Worm (Caenorhabditis elegans) whole organism, L4 larva: ENCODE measurements around the gene pax-1.
A peak's percentile ranks its signal among the peaks of the same experiment; 100 is the strongest.

Experiments used
- F37D6.2 ChIP-seq: sonication (generic microtip); optimal IDR thresholded peaks from 2 replicates; lab custom pipeline; 2016; ENCODE audit warnings: mild to moderate bottlenecking, missing genetic modification characterization, missing compliant biosample characterization
- ZK546.5 ChIP-seq, 2 experiments: sonication (generic microtip); optimal IDR thresholded peaks; 2 replicates each; lab custom pipeline; 2017; ENCODE audit warnings: missing biosample characterization in 2 of 2, missing genetic modification characterization in 2 of 2
- aha-1 ChIP-seq: fragments of 150-350 bp; peaks from one replicate; lab custom pipeline; 2014; ENCODE audit warnings: missing biosample characterization, missing genetic modification characterization
- ceh-62 ChIP-seq: sonication (generic microtip); optimal IDR thresholded peaks from 2 replicates; lab custom pipeline; 2017; ENCODE audit warnings: missing biosample characterization, missing genetic modification characterization
- daf-16 ChIP-seq, 3 experiments: sonication (generic microtip); optimal IDR thresholded peaks; 2 replicates each; lab custom pipeline; 2016 to 2017; ENCODE audit warnings: missing genetic modification characterization in 3 of 3, missing genetic modification reagents in 3 of 3, mild to moderate bottlenecking in 2 of 3, missing compliant biosample characterization in 2 of 3, missing biosample characterization in 1 of 3, moderate library complexity in 1 of 3
- daf-19 ChIP-seq: fragments of 200-800 bp; sonication (Bioruptor generic); conservative IDR thresholded peaks from 2 replicates; pipeline ENCODE4 v1.3.6; 2022; ENCODE audit warnings: missing genetic modification characterization, missing compliant biosample characterization
- dmd-8 ChIP-seq: fragments of 200-800 bp; sonication (Bioruptor generic); IDR thresholded peaks from 2 replicates; pipeline ENCODE4 v1.3.6; 2022; ENCODE audit warnings: missing genetic modification characterization, missing compliant biosample characterization
- fos-1 ChIP-seq: fragments of 150-350 bp; optimal IDR thresholded peaks from 2 replicates; lab custom pipeline; 2014; ENCODE audit warnings: missing biosample characterization, missing genetic modification characterization
- gei-8 ChIP-seq: fragments of 200-800 bp; sonication (Bioruptor generic); optimal IDR thresholded peaks from 2 replicates; lab custom pipeline; 2018; ENCODE audit warnings: mild to moderate bottlenecking, missing genetic modification characterization, missing compliant biosample characterization
- hlh-30 ChIP-seq: sonication (generic microtip); optimal IDR thresholded peaks from 2 replicates; lab custom pipeline; 2017; ENCODE audit warnings: antibody characterized with exemption, mild to moderate bottlenecking, missing genetic modification characterization, missing compliant biosample characterization; ENCODE audit not compliant: insufficient read depth
- lin-29 ChIP-seq: fragments of 200-800 bp; sonication (Bioruptor generic); IDR thresholded peaks from 2 replicates; pipeline ENCODE4 v1.3.6; 2022; ENCODE audit warnings: missing genetic modification reagents, missing genetic modification characterization, missing compliant biosample characterization
- lin-39 ChIP-seq: fragments of 150-350 bp; optimal IDR thresholded peaks from 2 replicates; lab custom pipeline; 2014; ENCODE audit warnings: missing biosample characterization, missing genetic modification reagents, missing genetic modification characterization
- lsy-2 ChIP-seq, 2 experiments: fragments of 150-350 bp in 1 of 2; sonication (generic microtip) in 1 of 2; optimal IDR thresholded peaks; 2 replicates each; lab custom pipeline; 2014 to 2017; ENCODE audit warnings: missing biosample characterization in 2 of 2, missing genetic modification characterization in 2 of 2
- madf-5 ChIP-seq, 2 experiments: fragments of 200-800 bp; sonication (Bioruptor generic); IDR thresholded peaks; 2 replicates each; pipeline ENCODE4 v1.3.6; 2022; ENCODE audit warnings: missing compliant biosample characterization in 2 of 2, missing genetic modification characterization in 2 of 2
- madf-9 ChIP-seq: fragments of 200-800 bp; sonication (Bioruptor generic); conservative IDR thresholded peaks from 2 replicates; pipeline ENCODE4 v1.3.6; 2022; ENCODE audit warnings: missing genetic modification reagents, missing genetic modification characterization, missing compliant biosample characterization
- mdt-29 ChIP-seq: fragments of 200-800 bp; sonication (Bioruptor generic); IDR thresholded peaks from 2 replicates; pipeline ENCODE4 v1.3.6; 2022; ENCODE audit warnings: missing genetic modification reagents, missing genetic modification characterization, missing compliant biosample characterization
- mep-1 ChIP-seq: fragments of 150-350 bp; sonication (generic microtip); optimal IDR thresholded peaks from 3 replicates; lab custom pipeline; 2014; ENCODE audit warnings: missing biosample characterization, missing genetic modification characterization
- mxl-2 ChIP-seq: fragments of 200-800 bp; sonication (Bioruptor generic); conservative IDR thresholded peaks from 2 replicates; pipeline ENCODE4 v1.3.6; 2022; ENCODE audit warnings: missing genetic modification reagents, missing genetic modification characterization, missing compliant biosample characterization
- mxl-3 ChIP-seq: fragments of 200-800 bp; sonication (Bioruptor generic); optimal IDR thresholded peaks from 2 replicates; lab custom pipeline; 2018; ENCODE audit warnings: mild to moderate bottlenecking, missing genetic modification characterization, missing compliant biosample characterization
- nhr-11 ChIP-seq: fragments of 150-350 bp; optimal IDR thresholded peaks from 2 replicates; lab custom pipeline; 2014; ENCODE audit warnings: missing biosample characterization, missing genetic modification characterization
- nhr-111 ChIP-seq: fragments of 200-800 bp; sonication (Bioruptor generic); optimal IDR thresholded peaks from 2 replicates; lab custom pipeline; 2018; ENCODE audit warnings: mild to moderate bottlenecking, missing genetic modification characterization, missing compliant biosample characterization
- nhr-28 ChIP-seq: fragments of 150-350 bp; optimal IDR thresholded peaks from 2 replicates; lab custom pipeline; 2014; ENCODE audit warnings: missing biosample characterization, missing genetic modification characterization
- nhr-41 ChIP-seq: fragments of 200-800 bp; sonication (Bioruptor generic); IDR thresholded peaks from 2 replicates; pipeline ENCODE4 v1.3.6; 2022; ENCODE audit warnings: missing genetic modification reagents, missing genetic modification characterization, missing compliant biosample characterization
- nhr-76 ChIP-seq: fragments of 150-350 bp; optimal IDR thresholded peaks from 2 replicates; lab custom pipeline; 2014; ENCODE audit warnings: missing biosample characterization, missing genetic modification characterization
- saeg-2 ChIP-seq: fragments of 200-800 bp; sonication (Bioruptor generic); IDR thresholded peaks from 2 replicates; pipeline ENCODE4 v1.3.6; 2022; ENCODE audit warnings: missing genetic modification reagents, missing genetic modification characterization, missing compliant biosample characterization
- set-16 ChIP-seq: fragments of 200-800 bp; sonication (Bioruptor generic); IDR thresholded peaks from 2 replicates; pipeline ENCODE4 v1.3.6; 2022; ENCODE audit warnings: missing genetic modification reagents, missing genetic modification characterization, missing compliant biosample characterization
- skn-1 ChIP-seq: fragments of 150-350 bp; optimal IDR thresholded peaks from 2 replicates; lab custom pipeline; 2014; ENCODE audit warnings: missing biosample characterization, missing genetic modification characterization
- snpc-4 ChIP-seq: fragments of 150-350 bp; optimal IDR thresholded peaks from 2 replicates; lab custom pipeline; 2014; ENCODE audit warnings: missing biosample characterization, missing genetic modification characterization
- spr-1 ChIP-seq: sonication (generic microtip); optimal IDR thresholded peaks from 2 replicates; lab custom pipeline; 2016; ENCODE audit warnings: mild to moderate bottlenecking, missing genetic modification characterization, missing compliant biosample characterization
- tra-1 ChIP-seq: fragments of 200-800 bp; sonication (Bioruptor generic); IDR thresholded peaks from 2 replicates; pipeline ENCODE4 v1.3.6; 2022; ENCODE audit warnings: missing genetic modification reagents, missing genetic modification characterization, missing compliant biosample characterization
- unc-39 ChIP-seq: sonication (generic microtip); optimal IDR thresholded peaks from 2 replicates; lab custom pipeline; 2017; ENCODE audit warnings: missing biosample characterization, missing genetic modification characterization
- unc-62 ChIP-seq, 3 experiments: fragments of 150-350 bp in 1 of 3; sonication (generic microtip); optimal IDR thresholded peaks in 2 of 3; peaks in 1 of 3; 1 replicate in 1 of 3; 2 replicates in 2 of 3; lab custom pipeline; 2014 to 2017; ENCODE audit warnings: missing biosample characterization in 3 of 3, missing genetic modification characterization in 3 of 3, missing genetic modification reagents in 3 of 3, missing genotype in 1 of 3
- vab-7 ChIP-seq: fragments of 200-800 bp; sonication (Bioruptor generic); IDR thresholded peaks from 2 replicates; pipeline ENCODE4 v1.3.6; 2022; ENCODE audit warnings: missing genetic modification reagents, missing genetic modification characterization, missing compliant biosample characterization
- zfp-2 ChIP-seq: sonication (generic microtip); optimal IDR thresholded peaks from 2 replicates; lab custom pipeline; 2016; ENCODE audit warnings: mild to moderate bottlenecking, missing genetic modification characterization, missing compliant biosample characterization
- zip-11 ChIP-seq: fragments of 200-800 bp; sonication (Bioruptor generic); IDR thresholded peaks from 2 replicates; pipeline ENCODE4 v1.3.6; 2022; ENCODE audit warnings: missing genetic modification characterization, missing compliant biosample characterization

pax-1 gene

DNA sequence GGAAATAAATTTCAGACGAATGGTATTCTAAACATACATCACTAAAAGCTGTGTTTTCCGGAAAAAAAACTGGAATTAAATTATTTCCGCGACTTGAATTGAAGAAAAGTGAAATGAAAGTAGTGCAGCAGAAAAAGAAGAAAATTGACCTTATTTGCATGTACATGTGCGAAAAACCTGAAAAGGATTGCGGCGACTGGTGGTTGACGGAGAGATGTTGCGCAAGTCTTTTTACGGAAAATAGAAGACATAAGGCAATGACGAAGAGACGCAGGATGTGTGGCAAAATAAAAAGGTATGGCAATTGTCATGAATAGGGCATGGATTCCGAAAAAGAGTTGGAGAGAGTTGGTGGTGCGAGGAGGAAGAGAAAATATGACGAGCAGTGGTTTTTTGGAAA, 30.2 kb downstream of the pax-1 start:
- TF ChIP-seq mxl-3, result no peak
- no peak for TF ChIP-seq nhr-76
- TF ChIP-seq set-16, result no peak
- no peak for TF ChIP-seq nhr-28 (tag; lab: Kevin White, UChicago)
- no peak for TF ChIP-seq madf-9 (GFP tag; lab: Robert Waterston, UW)
- TF ChIP-seq saeg-2 (GFP tag; lab: Robert Waterston, UW), result no peak
- TF ChIP-seq lin-29 (GFP tag; lab: Robert Waterston, UW), result no peak
- no peak for TF ChIP-seq unc-39 (tag; lab: Kevin White, UChicago)
- no peak for TF ChIP-seq snpc-4
- no peak for TF ChIP-seq mep-1 (tag; lab: Kevin White, UChicago)
- no peak for TF ChIP-seq mdt-29
- no peak for TF ChIP-seq lin-39 (tag; lab: Kevin White, UChicago)
- no peak for TF ChIP-seq nhr-41
- TF ChIP-seq daf-16 (GFP tag; optimal IDR thresholded peaks at IDR 0.05; lab: Kevin White, UChicago), result no peak
- no peak for TF ChIP-seq daf-16 (tag; optimal IDR thresholded peaks at IDR 0.05; lab: Kevin White, UChicago)
- no peak for TF ChIP-seq ceh-62 (tag; lab: Kevin White, UChicago)
- TF ChIP-seq skn-1 (tag; lab: Kevin White, UChicago), result no peak
- no peak for TF ChIP-seq ZK546.5 (tag; optimal IDR thresholded peaks at IDR 0.05; lab: Kevin White, UChicago)
- TF ChIP-seq daf-19 (GFP tag; lab: Robert Waterston, UW), result no peak
- TF ChIP-seq, all 104 proteins: peak for 0

DNA sequence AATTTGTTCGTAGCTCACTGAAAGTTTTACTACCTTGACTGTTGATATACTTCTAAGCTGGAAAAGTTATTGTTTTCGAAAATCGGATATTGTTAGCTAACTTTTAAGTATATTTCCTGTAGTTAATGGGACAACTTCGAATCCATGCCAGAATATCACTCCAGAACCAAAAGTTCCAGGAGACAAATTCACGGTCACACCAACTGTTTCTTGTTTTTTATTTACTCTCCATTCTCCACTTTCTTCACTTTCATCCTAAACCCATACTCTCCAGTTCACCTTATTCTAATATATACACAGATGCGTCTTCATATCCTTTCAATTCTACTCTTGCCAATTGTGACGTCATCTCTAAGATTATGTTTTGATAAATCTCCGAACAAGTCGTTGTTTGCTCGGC, 34.3 kb downstream of the pax-1 start, which contains the start of gene C16D9.1:
Gene C16D9.1 (plus strand): TSS at position 301 of the 400 bp plus-strand sequence.
- no peak for TF ChIP-seq nhr-28 (tag; lab: Kevin White, UChicago)
- TF ChIP-seq dmd-8 (GFP tag; lab: Robert Waterston, UW), result no peak
- TF ChIP-seq tra-1 (GFP tag; lab: Robert Waterston, UW), result no peak

DNA sequence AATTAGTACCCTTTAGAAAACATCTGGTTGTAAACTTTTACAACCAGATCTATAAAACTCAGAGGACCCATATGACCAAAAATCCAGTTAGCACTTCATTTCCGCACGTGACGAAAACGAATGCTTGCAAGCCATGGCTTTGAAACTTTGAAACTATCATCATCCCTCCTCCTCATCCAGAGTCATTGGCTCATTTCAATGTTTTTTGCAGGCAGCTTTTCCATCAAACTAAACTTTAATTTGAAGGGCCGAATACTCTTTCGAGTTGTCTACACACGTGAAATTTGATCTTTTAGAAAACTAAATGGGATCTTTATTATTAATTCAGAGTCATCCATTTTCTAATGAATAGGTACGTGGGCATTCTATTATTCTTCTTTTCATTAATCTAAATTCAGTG, 37.5 kb downstream of the pax-1 start:
- TF ChIP-seq mep-1 (tag; lab: Kevin White, UChicago) (no peak), unc-62 (GFP tag; optimal IDR thresholded peaks at IDR 0.05 in 1 of 2; lab: Kevin White, UChicago) (peak in 1 of 2 experiments; percentile 94), unc-62 (tag; optimal IDR thresholded peaks at IDR 0.05; lab: Kevin White, UChicago) (no peak), gei-8 (no peak), madf-5 (GFP tag; IDR thresholded peaks at IDR 0.05; lab: Robert Waterston, UW) (no peak)

DNA sequence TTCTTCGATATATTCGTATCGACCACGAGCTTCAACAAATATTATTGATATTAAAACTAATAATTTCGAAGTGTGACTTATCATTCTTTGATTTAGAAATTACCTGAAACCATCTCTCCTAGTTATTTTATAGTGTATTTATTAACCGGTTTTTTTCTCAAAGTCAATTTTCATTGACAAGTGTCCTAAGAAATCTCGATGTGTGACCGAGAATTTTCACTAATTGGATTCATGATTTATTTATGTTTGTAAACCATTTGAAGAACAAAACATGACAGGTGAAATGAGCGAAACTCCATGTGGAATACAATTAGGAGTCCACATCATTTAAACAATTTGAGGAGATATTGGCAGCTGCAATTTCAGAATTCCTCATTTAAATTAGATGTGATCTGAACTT, 38.7 kb downstream of the pax-1 start, which contains the start of gene C16D9.8:
Gene C16D9.8 (minus strand): TSS at position 101 of the 400 bp plus-strand sequence.
- TF ChIP-seq vab-7 (no peak), F37D6.2 (no peak), mxl-2 (GFP tag; lab: Robert Waterston, UW) (no peak), saeg-2 (GFP tag; lab: Robert Waterston, UW) (no peak), nhr-11 (tag; lab: Kevin White, UChicago) (no peak), nhr-111 (GFP tag; lab: Kevin White, UChicago) (no peak), hlh-30 (tag; lab: Kevin White, UChicago) (no peak), ceh-62 (tag; lab: Kevin White, UChicago) (no peak), fos-1 (tag; lab: Kevin White, UChicago) (no peak), zip-11 (no peak), lsy-2 (tag; optimal IDR thresholded peaks at IDR 0.05; lab: Kevin White, UChicago) (no peak), aha-1 (no peak), madf-9 (GFP tag; lab: Robert Waterston, UW) (no peak), spr-1 (tag; lab: Kevin White, UChicago) (no peak), zfp-2 (tag; lab: Kevin White, UChicago) (no peak)
